Worm (Caenorhabditis elegans) whole organism, L3 larva: ENCODE measurements around the gene plrg-1.

ENCODE experiments used
- daf-12 ChIP-seq: fragments of 150-350 bp; optimal IDR thresholded peaks from 2 replicates; lab custom pipeline; 2014; ENCODE audit warnings: missing biosample characterization, missing genetic modification reagents, missing genetic modification characterization
- fkh-10 ChIP-seq: sonication (generic microtip); optimal IDR thresholded peaks from 2 replicates; lab custom pipeline; 2017; ENCODE audit warnings: missing biosample characterization, missing genetic modification reagents, missing genetic modification characterization
- mdl-1 ChIP-seq: fragments of 150-350 bp; optimal IDR thresholded peaks from 2 replicates; lab custom pipeline; 2014; ENCODE audit warnings: missing biosample characterization, missing genetic modification characterization
- nhr-11 ChIP-seq: fragments of 150-350 bp; optimal IDR thresholded peaks from 2 replicates; lab custom pipeline; 2014; ENCODE audit warnings: missing biosample characterization, missing genetic modification characterization
- nhr-28 ChIP-seq: fragments of 150-350 bp; optimal IDR thresholded peaks from 2 replicates; lab custom pipeline; 2014; ENCODE audit warnings: missing biosample characterization, missing genetic modification characterization
- nhr-77 ChIP-seq: fragments of 150-350 bp; optimal IDR thresholded peaks from 2 replicates; lab custom pipeline; 2014; ENCODE audit warnings: missing biosample characterization, missing genetic modification characterization
- pha-4 ChIP-seq: fragments of 150-350 bp; optimal IDR thresholded peaks from 2 replicates; lab custom pipeline; 2014; ENCODE audit warnings: missing biosample characterization, missing genetic modification reagents, missing genetic modification characterization
- tbx-2 ChIP-seq: sonication (generic microtip); optimal IDR thresholded peaks from 2 replicates; lab custom pipeline; 2016; ENCODE audit warnings: mild to moderate bottlenecking, missing genetic modification characterization, missing compliant biosample characterization
- ztf-11 ChIP-seq: fragments of 150-350 bp; optimal IDR thresholded peaks from 2 replicates; lab custom pipeline; 2014; ENCODE audit warnings: missing biosample characterization, missing genetic modification characterization

DNA sequence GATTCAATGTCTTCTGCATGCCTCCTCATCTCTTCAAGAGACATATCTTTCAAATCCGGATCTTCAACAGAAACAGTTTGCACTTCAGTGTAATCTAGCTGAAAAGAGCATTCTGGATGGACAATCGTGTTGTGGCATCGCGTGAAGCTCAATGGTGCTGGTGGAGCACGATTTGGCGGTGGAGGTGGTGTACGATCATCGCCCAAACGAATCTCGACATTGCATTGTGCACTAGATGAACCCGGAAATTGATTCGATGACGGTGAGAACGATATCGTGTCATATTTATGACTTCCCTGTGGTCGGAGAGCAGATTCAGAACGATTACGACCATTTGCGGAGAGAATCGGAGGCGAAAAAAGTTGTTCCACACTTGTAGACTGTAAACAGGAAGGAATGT, 34.5 kb downstream of the plrg-1 start:
- no peak for TF ChIP-seq tbx-2 (tag; lab: Kevin White, UChicago)
- no peak for TF ChIP-seq nhr-11
- no peak for TF ChIP-seq pha-4 (tag; lab: Kevin White, UChicago)
- no peak for TF ChIP-seq nhr-28 (tag; lab: Kevin White, UChicago)
- TF ChIP-seq nhr-77 (tag; lab: Kevin White, UChicago), result no peak
- TF ChIP-seq ztf-11 (tag; lab: Kevin White, UChicago), result no peak
- no peak for TF ChIP-seq daf-12 (tag; lab: Kevin White, UChicago)
- no peak for TF ChIP-seq mdl-1 (tag; lab: Kevin White, UChicago)
- no peak for TF ChIP-seq fkh-10 (GFP tag; lab: Kevin White, UChicago)
